Fruit fly (Drosophila melanogaster): ENCODE data around the gene Vha13.
A peak's percentile ranks its signal among the peaks of the same experiment; 100 is the strongest.

DNA sequence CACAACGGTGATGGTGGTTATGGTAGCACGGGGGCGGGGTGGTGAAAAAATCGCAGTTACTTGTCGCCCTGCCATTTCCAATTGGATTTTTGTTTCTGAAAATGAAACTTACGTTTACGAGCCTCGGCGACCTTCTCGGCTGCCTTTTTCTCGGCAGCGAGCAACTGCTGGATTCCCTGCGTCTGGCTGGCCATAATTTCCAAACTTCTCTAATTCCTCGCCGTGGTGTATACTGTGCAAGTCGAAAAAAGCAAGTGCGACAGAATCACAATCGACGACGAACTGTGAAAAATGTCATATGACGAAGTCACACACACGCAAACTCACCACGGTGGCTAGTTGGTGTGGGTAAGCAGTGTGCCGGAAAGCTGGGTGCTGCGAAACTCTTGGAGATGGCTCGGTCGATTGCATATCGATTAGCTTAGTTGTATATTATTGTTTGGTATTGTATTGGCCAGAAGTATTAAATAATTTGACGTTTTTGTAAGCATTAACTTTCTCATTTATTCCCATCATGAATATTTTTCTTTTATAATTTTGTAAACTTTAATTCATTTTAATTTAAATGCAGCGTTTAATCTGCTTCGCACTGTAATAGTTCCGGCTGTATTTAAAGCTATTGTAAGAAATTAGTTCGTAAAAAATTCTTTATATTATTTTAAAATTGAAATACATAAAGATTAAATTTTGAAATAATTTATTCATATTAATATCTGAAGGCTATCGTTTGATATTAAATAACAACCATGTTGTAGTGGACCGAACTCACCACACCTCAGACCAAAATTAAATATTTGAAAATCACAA, at the start of gene Vha13:
- TF ChIP-seq Ptx1 (GFP tag; IDR thresholded peaks at IDR 0.05) (peak; percentile 68), Jarid2 (GFP tag; optimal IDR thresholded peaks at IDR 0.05) (peak; percentile 50), disco-r (GFP tag; optimal IDR thresholded peaks at IDR 0.05) (peak; percentile 40), maf-S (GFP tag; optimal IDR thresholded peaks at IDR 0.05) (peak; percentile 48), CG14860 (GFP tag; IDR thresholded peaks at IDR 0.05; ENCODE audit: partially characterized antibody) (peak; percentile 8; the same call in 2 of the 3 replicates), Hr3 (GFP tag; optimal IDR thresholded peaks at IDR 0.05) (peak; percentile 26), CG4730 (GFP tag; IDR thresholded peaks at IDR 0.05) (no peak), CG4404 (GFP tag; IDR thresholded peaks at IDR 0.05) (0 out of 2 replicates have a peak, but pooled peaks have one; percentile 9), CG2712 (tag; optimal IDR thresholded peaks at IDR 0.05) (peak; percentile 23), usp (GFP tag; optimal IDR thresholded peaks at IDR 0.05) (no peak)
